3 worm cellular contexts compared by ENCODE assay signal in the genomic region with DNA sequence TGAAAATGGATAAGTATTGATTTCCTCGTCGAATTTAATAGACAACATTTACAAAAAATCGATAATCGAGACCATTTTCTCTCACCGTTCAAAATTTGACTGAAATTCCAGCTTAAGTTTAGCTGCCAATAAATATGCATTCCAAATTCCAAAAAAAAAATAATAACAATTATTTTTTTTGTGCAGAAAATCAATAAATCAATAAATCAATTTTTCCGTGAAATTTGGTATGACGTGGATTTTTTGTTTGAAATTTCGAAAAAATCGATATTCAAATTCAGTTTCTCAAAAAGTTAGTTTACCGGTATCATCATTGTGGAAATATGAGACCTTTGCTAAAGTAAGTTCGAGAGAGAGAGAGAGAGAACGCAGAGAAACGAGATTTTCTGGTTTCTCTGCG.
TF ChIP-seq lines count a peak whose summit lies in the region.

TSS of gene C55C3.3 (plus strand) at position 274 of the 400 bp plus-strand sequence.

TF ChIP-seq in whole organism, L3 larva, 47 proteins besides CTCF, POLR2A, EP300 and RAD21:
- TF ChIP-seq nhr-76 (tag; optimal IDR thresholded peaks at IDR 0.05; lab: Kevin White, UChicago) (no peak), ceh-28 (tag; optimal IDR thresholded peaks at IDR 0.05; lab: Kevin White, UChicago) (peak; percentile 97)

TF ChIP-seq in whole organism, L4 larva, 104 proteins besides CTCF, POLR2A, EP300 and RAD21:
- TF ChIP-seq dve-1 (tag; optimal IDR thresholded peaks at IDR 0.05; lab: Kevin White, UChicago; ENCODE audit: insufficient read depth) (no peak), madf-5 (GFP tag; IDR thresholded peaks at IDR 0.05; lab: Robert Waterston, UW) (no peak), ceh-28 (tag; optimal IDR thresholded peaks at IDR 0.05; lab: Kevin White, UChicago) (peak; percentile 99)

TF ChIP-seq in whole organism, midembryonic, 9 proteins besides CTCF, POLR2A, EP300 and RAD21:
- TF ChIP-seq T22C8.4 (GFP tag; IDR thresholded peaks at IDR 0.05; lab: Robert Waterston, UW) (peak; percentile 45; the same call in 1 of the 2 replicates), ztf-29 (GFP tag; IDR thresholded peaks at IDR 0.05; lab: Robert Waterston, UW) (no peak)
TF ChIP-seq in whole organism, midembryonic: peak in this region for 1.

Comparison
In these comparisons a context has a peak if more than half of its experiments do, and no peak if none do; other contexts are left out.
1. Of the 28 proteins assayed by ChIP-seq in both whole organism, L4 larva and whole organism, L3 larva: peak only in whole organism, L4 larva: none; only in whole organism, L3 larva: none; in both: ceh-28; in neither: 27.